Worm (Caenorhabditis elegans): ENCODE data around the gene col-107.

DNA sequence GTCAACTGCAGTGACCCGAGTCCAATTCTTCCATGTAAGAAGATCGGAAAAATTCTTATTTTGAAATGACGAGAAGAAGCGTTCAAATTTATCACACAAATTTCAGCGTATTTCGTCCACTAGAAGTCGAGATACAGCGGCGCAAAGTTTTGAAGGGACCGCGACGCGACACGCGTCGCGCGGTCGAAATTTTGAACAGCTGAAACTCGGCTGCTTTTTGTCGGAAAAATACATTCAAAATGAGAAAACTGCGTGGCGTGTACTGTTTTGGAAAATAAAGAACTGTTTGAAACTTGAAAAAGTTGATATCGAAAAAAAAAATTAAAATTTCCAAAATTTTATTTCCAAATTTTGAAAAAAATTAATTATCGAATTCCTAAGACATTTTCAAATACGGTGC, 35.6 kb upstream of the col-107 start:
- TF ChIP-seq him-1 (tag; optimal IDR thresholded peaks at IDR 0.05): no peak
- no peak for TF ChIP-seq dao-5 (tag; optimal IDR thresholded peaks at IDR 0.05)
- TF ChIP-seq W03F9.2 (tag; optimal IDR thresholded peaks at IDR 0.05): no peak

All from whole organism, L4/young adult.